Worm (Caenorhabditis elegans) whole organism, early embryonic: ENCODE data around the gene F58E6.6.

Source experiments
- B0310.2 ChIP-seq: sonication (generic microtip); optimal IDR thresholded peaks from 2 replicates; lab custom pipeline; 2016; ENCODE audit warnings: mild to moderate bottlenecking, missing genetic modification characterization, missing compliant biosample characterization
- F13C5.2 ChIP-seq: sonication (generic microtip); optimal IDR thresholded peaks from 2 replicates; lab custom pipeline; 2017; ENCODE audit warnings: mild to moderate bottlenecking, missing genetic modification characterization, inconsistent platforms, missing compliant biosample characterization
- aly-1 ChIP-seq: sonication (generic microtip); optimal IDR thresholded peaks from 2 replicates; lab custom pipeline; 2016; ENCODE audit warnings: missing genetic modification characterization, missing compliant biosample characterization
- ama-1 ChIP-seq: fragments of 150-350 bp; optimal IDR thresholded peaks from 2 replicates; lab custom pipeline; 2014
- ceh-13 ChIP-seq: fragments of 200-800 bp; sonication (Bioruptor generic); optimal IDR thresholded peaks from 2 replicates; lab custom pipeline; 2018; ENCODE audit warnings: mild to moderate bottlenecking, missing genetic modification characterization, missing compliant biosample characterization
- ceh-36 ChIP-seq: sonication (generic microtip); optimal IDR thresholded peaks from 2 replicates; lab custom pipeline; 2016; ENCODE audit warnings: missing genetic modification characterization, inconsistent platforms, missing compliant biosample characterization
- ets-7 ChIP-seq: sonication (generic microtip); optimal IDR thresholded peaks from 2 replicates; lab custom pipeline; 2016; ENCODE audit warnings: missing genotype, missing genetic modification characterization, missing compliant biosample characterization
- flt-1 ChIP-seq: fragments of 200-800 bp; sonication (Bioruptor generic); IDR thresholded peaks from 2 replicates; pipeline ENCODE4 v1.3.6; 2022; ENCODE audit warnings: missing genetic modification characterization, missing compliant biosample characterization
- hmbx-1 ChIP-seq: sonication (generic microtip); optimal IDR thresholded peaks from 2 replicates; lab custom pipeline; 2016; ENCODE audit warnings: mild to moderate bottlenecking, missing genetic modification characterization, missing compliant biosample characterization
- hmg-4 ChIP-seq: fragments of 200-800 bp; sonication (Bioruptor generic); optimal IDR thresholded peaks from 2 replicates; lab custom pipeline; 2018; ENCODE audit warnings: mild to moderate bottlenecking, missing genetic modification characterization, missing compliant biosample characterization
- hnd-1 ChIP-seq: sonication (generic microtip); optimal IDR thresholded peaks from 2 replicates; lab custom pipeline; 2016; ENCODE audit warnings: missing genetic modification characterization, missing compliant biosample characterization
- pes-1 ChIP-seq: fragments of 200-800 bp; sonication (Bioruptor generic); IDR thresholded peaks from 2 replicates; pipeline ENCODE4 v1.3.6; 2022; ENCODE audit warnings: missing genetic modification reagents, missing genetic modification characterization, missing compliant biosample characterization
- scrt-1 ChIP-seq: fragments of 200-800 bp; sonication (Bioruptor generic); IDR thresholded peaks from 2 replicates; pipeline ENCODE4 v1.3.6; 2022; ENCODE audit warnings: missing genetic modification characterization, missing compliant biosample characterization
- sea-1 ChIP-seq: fragments of 200-800 bp; sonication (Bioruptor generic); conservative IDR thresholded peaks from 2 replicates; pipeline ENCODE4 v1.3.6; 2022; ENCODE audit warnings: missing genetic modification characterization, missing compliant biosample characterization
- tbx-11 ChIP-seq: fragments of 200-800 bp; sonication (Bioruptor generic); IDR thresholded peaks from 2 replicates; pipeline ENCODE4 v1.3.6; 2022; ENCODE audit warnings: missing genetic modification characterization, missing compliant biosample characterization
- tbx-37 ChIP-seq: fragments of 200-800 bp; sonication (Bioruptor generic); conservative IDR thresholded peaks from 2 replicates; pipeline ENCODE4 v1.3.6; 2022; ENCODE audit warnings: missing genetic modification reagents, missing genetic modification characterization, missing compliant biosample characterization
- tra-4 ChIP-seq: sonication (generic microtip); optimal IDR thresholded peaks from 2 replicates; lab custom pipeline; 2017; ENCODE audit warnings: missing genetic modification characterization, missing compliant biosample characterization

F58E6.6 gene

ce11 chrV:9737287-9737686, 15.5 kb downstream of the F58E6.6 start, which contains the start of gene aqp-4:
Gene aqp-4 (plus strand): TSS chrV:9737556.
- TF ChIP-seq tra-4 (tag; lab: Kevin White, UChicago) (no peak), flt-1 (GFP tag; lab: Robert Waterston, UW) (no peak), tbx-11 (GFP tag; lab: Robert Waterston, UW) (no peak), hmbx-1 (no peak), aly-1 (tag; lab: Kevin White, UChicago) (no peak), B0310.2 (tag; lab: Kevin White, UChicago) (no peak)

ce11 chrV:9733920-9734454, 18.8 kb downstream of the F58E6.6 start, which contains the start of gene cal-7:
Gene cal-7 (plus strand): TSS chrV:9734103.
- TF ChIP-seq hmbx-1 (no peak), sea-1 (GFP tag; lab: Robert Waterston, UW) (no peak), scrt-1 (GFP tag; lab: Robert Waterston, UW) (no peak), ceh-36 (no peak), hmg-4 (GFP tag; lab: Kevin White, UChicago) (no peak), tra-4 (tag; lab: Kevin White, UChicago) (no peak), B0310.2 (tag; lab: Kevin White, UChicago) (no peak), ceh-13 (no peak), ets-7 (no peak), flt-1 (GFP tag; lab: Robert Waterston, UW) (no peak), pes-1 (GFP tag; lab: Robert Waterston, UW) (no peak), tbx-11 (GFP tag; lab: Robert Waterston, UW) (no peak), hnd-1 (no peak), F13C5.2 (tag; lab: Kevin White, UChicago) (no peak), aly-1 (tag; lab: Kevin White, UChicago) (no peak), ama-1 (lab: Kevin White, UChicago) (no peak), tbx-37 (no peak)

DNA sequence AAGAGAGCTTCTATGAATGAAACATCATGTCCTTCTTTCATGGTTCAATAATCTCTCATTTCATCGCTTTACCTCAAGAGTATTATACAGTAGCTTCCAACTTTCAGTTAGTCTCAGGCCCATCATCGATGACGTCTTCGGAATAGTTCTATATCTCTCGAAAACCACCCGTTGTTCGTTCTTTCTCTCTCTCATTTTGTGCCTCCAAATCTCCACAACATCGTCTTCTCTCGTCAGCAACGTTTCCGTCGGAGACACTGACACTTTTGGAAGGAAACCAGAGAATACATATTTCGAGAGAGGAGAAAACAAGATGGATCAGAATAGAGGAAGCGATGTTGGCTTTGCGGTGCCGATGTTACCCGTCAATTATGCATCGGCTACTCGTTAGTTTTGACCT, 21.0 kb downstream of the F58E6.6 start:
- TF ChIP-seq ceh-13 (no peak), flt-1 (GFP tag; lab: Robert Waterston, UW) (no peak), ceh-36 (no peak), tbx-11 (GFP tag; lab: Robert Waterston, UW) (no peak), ets-7 (no peak)

ce11 chrV:9730743-9731706, 21.8 kb downstream of the F58E6.6 start:
- 0 out of 2 replicates have a peak, but pooled peaks have one; percentile 13 for TF ChIP-seq tbx-37
- no peak for TF ChIP-seq ceh-36
- no peak for TF ChIP-seq tra-4 (tag; lab: Kevin White, UChicago)
- peak; percentile 49; the same call in 1 of the 2 replicates for TF ChIP-seq sea-1 (GFP tag; lab: Robert Waterston, UW)
- peak; percentile 46 for TF ChIP-seq F13C5.2 (tag; lab: Kevin White, UChicago)
- TF ChIP-seq ets-7 = peak; percentile 16
- no peak for TF ChIP-seq scrt-1 (GFP tag; lab: Robert Waterston, UW)
- TF ChIP-seq flt-1 (GFP tag; lab: Robert Waterston, UW) = peak; percentile 42; the same call in 1 of the 2 replicates
- no peak for TF ChIP-seq pes-1 (GFP tag; lab: Robert Waterston, UW)
- peak; percentile 70 for TF ChIP-seq B0310.2 (tag; lab: Kevin White, UChicago)
- TF ChIP-seq tbx-11 (GFP tag; lab: Robert Waterston, UW) = no peak
- no peak for TF ChIP-seq aly-1 (tag; lab: Kevin White, UChicago)
- TF ChIP-seq hmg-4 (GFP tag; lab: Kevin White, UChicago) = peak; percentile 87
- no peak for TF ChIP-seq hmbx-1
- TF ChIP-seq ceh-13 = no peak
- no peak for TF ChIP-seq hnd-1
- peak; percentile 81 for TF ChIP-seq ama-1 (lab: Kevin White, UChicago)

- TF ChIP-seq B0310.2 (tag; lab: Kevin White, UChicago) = no peak
- TF ChIP-seq hmg-4 (GFP tag; lab: Kevin White, UChicago) = no peak
- no peak for TF ChIP-seq F13C5.2 (tag; lab: Kevin White, UChicago)
Observed at ce11 chrV:9729462-9730162, 23.2 kb downstream of the F58E6.6 start, which contains the start of the genes aagr-3 and drap-1. Gene aagr-3 (minus strand): TSS chrV:9729512. Gene drap-1 (plus strand): TSS chrV:9730106.

DNA sequence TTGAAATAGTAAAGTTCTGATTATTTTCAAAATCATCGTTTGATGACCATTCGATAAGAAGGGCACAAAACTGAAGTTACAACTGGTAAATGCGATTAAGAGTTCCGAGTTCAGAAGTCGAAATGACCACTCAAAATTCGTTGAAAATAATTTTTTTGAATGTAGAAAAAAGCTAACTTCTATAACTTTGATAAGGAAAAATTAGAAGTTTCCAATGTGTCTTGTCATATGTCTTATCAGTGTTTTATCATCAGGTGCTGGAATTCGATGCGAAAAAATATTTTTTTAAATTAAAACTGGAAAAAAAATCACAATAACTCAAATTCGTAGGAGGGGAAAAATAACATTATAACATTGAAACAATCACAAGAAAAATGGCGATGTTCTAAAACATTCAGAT, 27.1 kb downstream of the F58E6.6 start:
- TF ChIP-seq ets-7 (no peak), aly-1 (tag; lab: Kevin White, UChicago) (no peak), F13C5.2 (tag; lab: Kevin White, UChicago) (no peak), ceh-36 (no peak), hmg-4 (GFP tag; lab: Kevin White, UChicago) (no peak), ama-1 (lab: Kevin White, UChicago) (no peak)

DNA sequence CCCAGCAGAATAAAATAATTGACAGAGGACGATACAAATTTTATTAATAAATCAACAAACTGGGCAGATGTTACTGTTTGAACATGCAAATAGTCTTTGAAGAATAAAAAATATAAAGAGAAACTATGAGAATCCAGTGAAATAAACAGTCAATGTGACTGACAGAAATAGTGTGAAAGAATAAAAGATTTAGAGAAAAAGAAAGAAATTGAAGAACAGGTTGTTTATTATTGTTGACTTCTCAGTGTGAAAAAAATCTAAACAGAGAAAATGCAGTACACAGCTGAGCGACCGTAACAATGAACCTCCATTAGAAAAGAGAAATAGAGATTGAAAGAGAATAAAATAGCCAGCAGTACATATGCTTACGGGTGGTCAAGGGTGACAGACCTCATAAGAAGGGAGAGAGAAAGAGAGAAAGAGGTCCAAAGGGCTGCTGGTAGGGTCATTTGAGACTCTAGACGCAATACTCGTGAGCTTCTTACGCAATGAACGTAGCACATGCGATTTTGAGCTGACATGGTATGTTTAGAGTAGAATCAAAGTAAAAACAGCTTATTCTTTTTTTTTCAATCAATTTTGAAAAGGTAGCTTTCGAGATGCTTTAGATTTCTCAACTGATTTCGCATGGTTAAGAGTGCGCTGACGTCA, 28.7 kb downstream of the F58E6.6 start, which contains the start of gene slcr-46.3:
TSS of gene slcr-46.3 (minus strand) at position 86 of the 651 bp plus-strand sequence.
- TF ChIP-seq tra-4 (tag; lab: Kevin White, UChicago) (no peak), ama-1 (lab: Kevin White, UChicago) (no peak), tbx-37 (no peak), ets-7 (no peak), sea-1 (GFP tag; lab: Robert Waterston, UW) (no peak), scrt-1 (GFP tag; lab: Robert Waterston, UW) (no peak), tbx-11 (GFP tag; lab: Robert Waterston, UW) (no peak), flt-1 (GFP tag; lab: Robert Waterston, UW) (no peak), hmbx-1 (no peak), pes-1 (GFP tag; lab: Robert Waterston, UW) (no peak), F13C5.2 (tag; lab: Kevin White, UChicago) (no peak)
